Worm (Caenorhabditis elegans) whole organism, L4/young adult: ENCODE measurements around the gene cyp-25A2.

Experiments
- W03F9.2 ChIP-seq: fragments of 150-350 bp; optimal IDR thresholded peaks from 2 replicates; lab custom pipeline; 2014; ENCODE audit warnings: missing biosample characterization, missing genetic modification characterization
- dao-5 ChIP-seq: sonication (generic microtip); optimal IDR thresholded peaks from 2 replicates; lab custom pipeline; 2016; ENCODE audit warnings: missing genotype, missing genetic modification characterization, moderate library complexity, missing compliant biosample characterization

- TF ChIP-seq W03F9.2 (tag; lab: Kevin White, UChicago) (no peak), dao-5 (tag; lab: Kevin White, UChicago) (no peak)
Observed at ce11 chrIII:3789688-3790371, 45.2 kb upstream of the cyp-25A2 start.
